Worm (Caenorhabditis elegans): Measurements from ENCODE around the gene T16G12.6.

The T16G12.6 gene

DNA sequence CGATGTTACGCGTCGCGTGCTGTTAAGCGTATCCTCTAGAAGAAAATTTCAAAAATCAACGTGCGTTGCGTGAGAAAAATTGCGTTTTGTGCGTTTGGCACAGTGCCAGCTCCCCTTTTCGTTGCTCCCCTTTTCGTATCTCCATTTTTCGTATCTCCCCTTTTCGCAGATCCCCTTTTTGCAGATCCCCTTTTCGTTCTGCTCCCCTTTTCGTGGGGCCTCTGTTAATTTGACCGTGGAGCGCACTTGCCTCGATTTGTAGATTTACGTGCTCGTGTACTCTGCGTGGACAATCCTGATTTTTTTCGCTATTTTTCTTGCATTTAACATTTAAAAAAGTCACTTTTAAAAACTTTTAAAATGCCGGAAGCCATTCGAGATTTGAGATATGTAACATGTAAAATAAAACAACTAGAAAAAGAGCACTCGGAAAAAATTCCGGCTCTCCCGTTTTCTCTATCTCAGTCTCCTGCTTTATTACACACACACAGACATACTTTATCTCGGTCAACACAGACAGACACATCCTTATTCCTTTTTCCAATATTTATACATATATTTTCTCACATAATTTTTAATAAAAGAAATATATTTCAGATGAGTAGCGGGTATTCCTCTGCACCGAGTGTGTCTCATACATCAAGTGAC lies 54.3 kb downstream of the T16G12.6 start, which contains the start of gene ttll-4:
Gene ttll-4 (plus strand): TSS at position 598 of the 648 bp plus-strand sequence.
- TF ChIP-seq tbx-11 (GFP tag; IDR thresholded peaks at IDR 0.05) (peak; percentile 41; the same call in 1 of the 2 replicates), hmg-4 (GFP tag; optimal IDR thresholded peaks at IDR 0.05) (no peak), pes-1 (GFP tag; IDR thresholded peaks at IDR 0.05) (peak; percentile 83), sea-1 (GFP tag; conservative IDR thresholded peaks at IDR 0.05) (peak; percentile 79), F13C5.2 (tag; optimal IDR thresholded peaks at IDR 0.05) (no peak), ama-1 (optimal IDR thresholded peaks at IDR 0.05) (no peak), hmbx-1 (tag; optimal IDR thresholded peaks at IDR 0.05) (no peak), tbx-37 (GFP tag; conservative IDR thresholded peaks at IDR 0.05) (peak; percentile 59), ceh-36 (tag; optimal IDR thresholded peaks at IDR 0.05) (no peak), ceh-13 (GFP tag; optimal IDR thresholded peaks at IDR 0.05) (no peak), scrt-1 (GFP tag; IDR thresholded peaks at IDR 0.05) (peak; percentile 72), B0310.2 (tag; optimal IDR thresholded peaks at IDR 0.05) (no peak), ets-7 (tag; optimal IDR thresholded peaks at IDR 0.05) (no peak)
